Fruit fly (Drosophila melanogaster): ENCODE data around the gene jvl.
A peak's percentile ranks its signal among the peaks of the same experiment; 100 is the strongest.

jvl gene

DNA sequence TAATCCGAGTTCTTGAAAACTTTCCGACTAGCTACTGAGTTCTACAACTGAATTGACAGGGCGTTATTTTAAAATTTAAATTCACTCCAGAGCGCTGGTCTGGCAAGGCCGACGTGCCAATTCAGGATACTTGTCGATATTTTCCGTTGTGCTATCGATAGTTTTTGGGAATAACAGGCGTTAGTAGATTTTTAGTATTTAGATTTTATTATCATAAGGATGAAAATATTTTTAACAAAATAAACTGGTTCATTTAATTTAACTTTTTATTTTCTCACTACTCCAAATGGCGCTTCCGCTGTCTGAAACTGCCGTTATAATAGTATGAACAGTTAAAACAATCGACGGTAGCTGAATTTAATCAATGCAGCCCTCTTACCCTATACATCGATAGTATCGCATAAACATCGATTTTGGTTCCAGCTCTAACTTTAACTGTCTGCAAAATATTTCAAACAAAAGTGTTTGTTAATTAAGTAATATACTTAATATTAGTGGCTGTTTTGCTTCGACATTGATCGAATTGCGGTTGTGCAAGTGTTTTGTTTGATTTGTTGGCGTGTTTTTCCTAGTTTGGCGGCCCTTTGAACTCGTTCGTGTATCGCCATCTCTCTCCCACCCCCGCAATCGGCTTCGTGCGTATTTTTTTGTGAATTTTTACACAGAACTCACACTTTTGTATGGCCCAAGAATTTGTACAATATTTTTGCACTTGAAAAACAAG lies at the start of gene jvl, which contains the start of gene eff (continued):
- TF ChIP-seq CG14710 (tag; optimal IDR thresholded peaks at IDR 0.05) (peak; percentile 49), CG17359 (tag; optimal IDR thresholded peaks at IDR 0.05) (peak; percentile 35), danr (GFP tag; IDR thresholded peaks at IDR 0.05) (no peak; the same call in 1 of the 2 replicates), unc-4 (GFP tag; IDR thresholded peaks at IDR 0.05; ENCODE audit: partially characterized antibody) (peak; percentile 98), crol (GFP tag; IDR thresholded peaks at IDR 0.05) (0 out of 2 replicates have a peak, but pooled peaks have one; percentile 6), Sin3A (optimal IDR thresholded peaks at IDR 0.05) (peak; percentile 87), CG30020 (tag; optimal IDR thresholded peaks at IDR 0.05) (peak; percentile 41), CG4424 (GFP tag; optimal IDR thresholded peaks at IDR 0.05) (peak; percentile 45), CG31224 (GFP tag; IDR thresholded peaks at IDR 0.05) (no peak), CoRest (tag; optimal IDR thresholded peaks at IDR 0.05) (peak; percentile 43), ind (GFP tag; optimal IDR thresholded peaks at IDR 0.05) (peak; percentile 24), trem (tag; optimal IDR thresholded peaks at IDR 0.05) (peak; percentile 43), Mad (GFP tag; optimal IDR thresholded peaks at IDR 0.05) (peak; percentile 0), Fer3 (tag; optimal IDR thresholded peaks at IDR 0.05) (peak; percentile 14), CG4360 (GFP tag; IDR thresholded peaks at IDR 0.05) (no peak; the same call in 1 of the 2 replicates), bcd (GFP tag; optimal IDR thresholded peaks at IDR 0.05) (no peak), CG10321 (GFP tag; IDR thresholded peaks at IDR 0.05) (peak; percentile 52; the same call in 1 of the 2 replicates), al (GFP tag; IDR thresholded peaks at IDR 0.05) (peak; percentile 34; the same call in 1 of the 2 replicates), CG12942 (GFP tag; optimal IDR thresholded peaks at IDR 0.05) (peak; percentile 20), Lhr (GFP tag; optimal IDR thresholded peaks at IDR 0.05) (peak; percentile 33), Bteb2 (GFP tag; optimal IDR thresholded peaks at IDR 0.05) (peak; percentile 56), CG4617 (GFP tag; optimal IDR thresholded peaks at IDR 0.05; ENCODE audit: borderline replicate concordance) (peak; percentile 83), CG2678 (tag; optimal IDR thresholded peaks at IDR 0.05) (peak; percentile 10), ems (GFP tag; optimal IDR thresholded peaks at IDR 0.05) (peak; percentile 25), CG10654 (GFP tag; optimal IDR thresholded peaks at IDR 0.05) (peak; percentile 7), Aef1 (GFP tag; IDR thresholded peaks at IDR 0.05) (peak; percentile 37; the same call in 1 of the 3 replicates), sens (GFP tag) (peak; percentile 84), CG3847 (GFP tag; IDR thresholded peaks at IDR 0.05) (no peak), Chrac-16 (GFP tag; optimal IDR thresholded peaks at IDR 0.05) (peak; percentile 38), ken (GFP tag; IDR thresholded peaks at IDR 0.05) (peak; percentile 55; the same call in 2 of the 3 replicates), CG15514 (GFP tag; optimal IDR thresholded peaks at IDR 0.05) (peak; percentile 90), CG18476 (GFP tag; optimal IDR thresholded peaks at IDR 0.05) (peak; percentile 23), h (optimal IDR thresholded peaks at IDR 0.05) (no peak), chn (GFP tag; optimal IDR thresholded peaks at IDR 0.05) (peak; percentile 56), CG10147 (GFP tag; optimal IDR thresholded peaks at IDR 0.05) (peak; percentile 20), eve (GFP tag; optimal IDR thresholded peaks at IDR 0.05) (peak in 1 of 2 experiments; percentile 79), Dip3 (GFP tag; optimal IDR thresholded peaks at IDR 0.05) (peak; percentile 25), CG7928 (GFP tag; optimal IDR thresholded peaks at IDR 0.05) (peak; percentile 87), CG8944 (GFP tag; optimal IDR thresholded peaks at IDR 0.05) (peak; percentile 2), CG9215 (GFP tag; IDR thresholded peaks at IDR 0.05) (peak; percentile 32; the same call in 1 of the 2 replicates), NfI (GFP tag; optimal IDR thresholded peaks at IDR 0.05) (no peak), CG7987 (GFP tag; optimal IDR thresholded peaks at IDR 0.05) (peak; percentile 28), sna (GFP tag; IDR thresholded peaks at IDR 0.05; ENCODE audit: partially characterized antibody) (peak; percentile 99), gfzf (GFP tag; optimal IDR thresholded peaks at IDR 0.05) (peak; percentile 68), CG7839 (tag; optimal IDR thresholded peaks at IDR 0.05) (no peak), CG8290 (GFP tag; optimal IDR thresholded peaks at IDR 0.05) (peak; percentile 15), CG8290 (tag; optimal IDR thresholded peaks at IDR 0.05) (peak in 1 of 2 experiments; percentile 55), pan (optimal IDR thresholded peaks at IDR 0.05) (no peak), pan (GFP tag; optimal IDR thresholded peaks at IDR 0.05 in 1 of 2, IDR thresholded peaks at IDR 0.05 in 1 of 2) (peak in 1 of 2 experiments; percentile 52), CG6689 (GFP tag; IDR thresholded peaks at IDR 0.05) (0 out of 2 replicates have a peak, but pooled peaks have one; percentile 2)

All from whole organism, embryonic.